Worm (Caenorhabditis elegans) whole organism, L1 larva: Measurements from ENCODE around the gene gnrr-2.

ENCODE experiments used
- C04F5.9 ChIP-seq: sonication (generic microtip); optimal IDR thresholded peaks from 2 replicates; lab custom pipeline; 2016; ENCODE audit warnings: missing genetic modification characterization, missing compliant biosample characterization
- C34B4.2 ChIP-seq: sonication (generic microtip); optimal IDR thresholded peaks from 2 replicates; lab custom pipeline; 2017; ENCODE audit warnings: mild to moderate bottlenecking, missing genetic modification characterization, missing compliant biosample characterization
- Y116A8C.19 ChIP-seq: sonication (generic microtip); optimal IDR thresholded peaks from 2 replicates; lab custom pipeline; 2016; ENCODE audit warnings: missing compliant biosample characterization, missing genetic modification characterization, borderline replicate concordance
- aha-1 ChIP-seq: fragments of 150-350 bp; optimal IDR thresholded peaks from 2 replicates; lab custom pipeline; 2014; ENCODE audit warnings: missing biosample characterization, missing genetic modification characterization
- alr-1 ChIP-seq: fragments of 200-800 bp; sonication (Bioruptor generic); optimal IDR thresholded peaks from 2 replicates; lab custom pipeline; 2018; ENCODE audit warnings: borderline replicate concordance, mild to moderate bottlenecking, missing genetic modification characterization, missing compliant biosample characterization
- aly-2 ChIP-seq: fragments of 150-350 bp; optimal IDR thresholded peaks from 2 replicates; lab custom pipeline; 2014; ENCODE audit warnings: missing biosample characterization, missing genetic modification characterization
- blmp-1 ChIP-seq: fragments of 150-350 bp; optimal IDR thresholded peaks from 2 replicates; lab custom pipeline; 2014; ENCODE audit warnings: missing biosample characterization, missing genetic modification characterization
- ceh-82 ChIP-seq, 3 experiments: fragments of 150-350 bp in 1 of 3; sonication (generic microtip) in 2 of 3; optimal IDR thresholded peaks; 2 replicates each; lab custom pipeline; 2014 to 2017; ENCODE audit warnings: missing biosample characterization in 3 of 3, missing genetic modification characterization in 3 of 3
- ceh-88 ChIP-seq: fragments of 200-800 bp; sonication (Bioruptor generic); IDR thresholded peaks from 2 replicates; pipeline ENCODE4 v1.3.6; 2022; ENCODE audit warnings: missing genetic modification characterization, missing compliant biosample characterization
- ces-1 ChIP-seq: fragments of 150-350 bp; optimal IDR thresholded peaks from 2 replicates; lab custom pipeline; 2014; ENCODE audit warnings: missing biosample characterization, missing genetic modification reagents, missing genetic modification characterization
- efl-1 ChIP-seq, 4 experiments: fragments of 150-350 bp; optimal IDR thresholded peaks in 3 of 4; peaks in 1 of 4; 1 replicate in 1 of 4; 2 replicates in 3 of 4; lab custom pipeline; 2014; ENCODE audit warnings: missing biosample characterization in 2 of 4, missing genetic modification characterization in 2 of 4, missing genetic modification reagents in 2 of 4
- elt-3 ChIP-seq, 6 experiments: fragments of 150-350 bp in 1 of 6; sonication (generic microtip); optimal IDR thresholded peaks; 2 replicates each; lab custom pipeline; 2017 to 2018; ENCODE audit warnings: missing biosample characterization in 6 of 6, missing genetic modification characterization in 6 of 6, inconsistent platforms in 1 of 6
- hlh-4 ChIP-seq: sonication (generic microtip); optimal IDR thresholded peaks from 2 replicates; lab custom pipeline; 2016; ENCODE audit warnings: mild to moderate bottlenecking, missing genetic modification characterization, missing compliant biosample characterization
- irx-1 ChIP-seq: sonication (generic microtip); optimal IDR thresholded peaks from 2 replicates; lab custom pipeline; 2016; ENCODE audit warnings: missing genetic modification characterization, missing compliant biosample characterization
- isw-1 ChIP-seq: fragments of 200-800 bp; sonication (Bioruptor generic); IDR thresholded peaks from 2 replicates; pipeline ENCODE4 v1.3.6; 2022; ENCODE audit warnings: missing genetic modification characterization, missing compliant biosample characterization
- lin-13 ChIP-seq: fragments of 150-350 bp; optimal IDR thresholded peaks from 2 replicates; lab custom pipeline; 2014; ENCODE audit warnings: missing biosample characterization, missing genetic modification reagents, missing genetic modification characterization
- lin-14 ChIP-seq: fragments of 200-800 bp; sonication (Bioruptor generic); optimal IDR thresholded peaks from 2 replicates; lab custom pipeline; 2018; ENCODE audit warnings: mild to moderate bottlenecking, missing genetic modification characterization, moderate library complexity, missing compliant biosample characterization
- lin-15B ChIP-seq: fragments of 150-350 bp; sonication (generic microtip); optimal IDR thresholded peaks from 3 replicates; lab custom pipeline; 2014; ENCODE audit warnings: missing biosample characterization, missing genetic modification characterization
- lin-39 ChIP-seq: fragments of 150-350 bp; optimal IDR thresholded peaks from 2 replicates; lab custom pipeline; 2014; ENCODE audit warnings: missing biosample characterization, missing genetic modification reagents, missing genetic modification characterization
- lir-3 ChIP-seq: sonication (generic microtip); optimal IDR thresholded peaks from 2 replicates; lab custom pipeline; 2016; ENCODE audit warnings: mild to moderate bottlenecking, missing genetic modification characterization, moderate library complexity, missing compliant biosample characterization; ENCODE audit not compliant: poor library complexity
- lsy-2 ChIP-seq, 2 experiments: fragments of 150-350 bp; optimal IDR thresholded peaks; 2 replicates each; lab custom pipeline; 2014; ENCODE audit warnings: missing biosample characterization in 2 of 2, missing genetic modification characterization in 2 of 2
- mef-2 ChIP-seq: fragments of 150-350 bp; optimal IDR thresholded peaks from 2 replicates; lab custom pipeline; 2014; ENCODE audit warnings: missing biosample characterization, missing genetic modification characterization
- nhr-12 ChIP-seq: sonication (generic microtip); optimal IDR thresholded peaks from 2 replicates; lab custom pipeline; 2017; ENCODE audit warnings: missing biosample characterization, missing genetic modification characterization
- nhr-19 ChIP-seq: fragments of 200-800 bp; sonication (Bioruptor generic); conservative IDR thresholded peaks from 2 replicates; pipeline ENCODE4 v1.3.6; 2022; ENCODE audit warnings: missing genetic modification characterization, missing compliant biosample characterization
- nhr-71 ChIP-seq: sonication (generic microtip); optimal IDR thresholded peaks from 2 replicates; lab custom pipeline; 2016; ENCODE audit warnings: mild to moderate bottlenecking, missing genetic modification characterization, moderate library complexity, missing compliant biosample characterization
- nhr-76 ChIP-seq: sonication (generic microtip); optimal IDR thresholded peaks from 2 replicates; lab custom pipeline; 2017; ENCODE audit warnings: missing biosample characterization, missing genetic modification characterization
- nhr-85 ChIP-seq: sonication (generic microtip); peaks from one replicate; lab custom pipeline; 2016; ENCODE audit warnings: missing genetic modification characterization, inconsistent platforms, missing compliant biosample characterization
- nhr-90 ChIP-seq: sonication (generic microtip); optimal IDR thresholded peaks from 2 replicates; lab custom pipeline; 2016; ENCODE audit warnings: mild to moderate bottlenecking, missing genetic modification characterization, missing compliant biosample characterization; ENCODE audit not compliant: poor library complexity
- pax-3 ChIP-seq: fragments of 200-800 bp; sonication (Bioruptor generic); optimal IDR thresholded peaks from 2 replicates; lab custom pipeline; 2018; ENCODE audit warnings: mild to moderate bottlenecking, missing genetic modification characterization, moderate library complexity, missing compliant biosample characterization
- rnt-1 ChIP-seq: sonication (generic microtip); optimal IDR thresholded peaks from 2 replicates; lab custom pipeline; 2016; ENCODE audit warnings: mild to moderate bottlenecking, missing genetic modification characterization, moderate library complexity, missing compliant biosample characterization
- sox-4 ChIP-seq: sonication (generic microtip); optimal IDR thresholded peaks from 2 replicates; lab custom pipeline; 2016; ENCODE audit warnings: missing genetic modification characterization, missing compliant biosample characterization
- sptf-1 ChIP-seq: fragments of 150-350 bp; optimal IDR thresholded peaks from 2 replicates; lab custom pipeline; 2014; ENCODE audit warnings: missing biosample characterization, missing genetic modification characterization
- swsn-7 ChIP-seq: sonication (generic microtip); optimal IDR thresholded peaks from 2 replicates; lab custom pipeline; 2016; ENCODE audit warnings: missing genetic modification characterization, missing compliant biosample characterization
- unc-130 ChIP-seq: fragments of 150-350 bp; optimal IDR thresholded peaks from 2 replicates; lab custom pipeline; 2017; ENCODE audit warnings: missing biosample characterization, missing genetic modification characterization, inconsistent platforms
- unc-86 ChIP-seq: sonication (generic microtip); optimal IDR thresholded peaks from 2 replicates; lab custom pipeline; 2016; ENCODE audit warnings: missing genetic modification characterization, missing compliant biosample characterization
- ztf-11 ChIP-seq, 2 experiments: sonication (generic microtip); optimal IDR thresholded peaks; 2 replicates each; lab custom pipeline; 2016 to 2017; ENCODE audit warnings: missing genetic modification characterization in 2 of 2, missing biosample characterization in 1 of 2, missing compliant biosample characterization in 1 of 2
- ztf-4 ChIP-seq: fragments of 150-350 bp; optimal IDR thresholded peaks from 2 replicates; lab custom pipeline; 2014; ENCODE audit warnings: missing biosample characterization, missing genetic modification characterization

Gene gnrr-2

DNA sequence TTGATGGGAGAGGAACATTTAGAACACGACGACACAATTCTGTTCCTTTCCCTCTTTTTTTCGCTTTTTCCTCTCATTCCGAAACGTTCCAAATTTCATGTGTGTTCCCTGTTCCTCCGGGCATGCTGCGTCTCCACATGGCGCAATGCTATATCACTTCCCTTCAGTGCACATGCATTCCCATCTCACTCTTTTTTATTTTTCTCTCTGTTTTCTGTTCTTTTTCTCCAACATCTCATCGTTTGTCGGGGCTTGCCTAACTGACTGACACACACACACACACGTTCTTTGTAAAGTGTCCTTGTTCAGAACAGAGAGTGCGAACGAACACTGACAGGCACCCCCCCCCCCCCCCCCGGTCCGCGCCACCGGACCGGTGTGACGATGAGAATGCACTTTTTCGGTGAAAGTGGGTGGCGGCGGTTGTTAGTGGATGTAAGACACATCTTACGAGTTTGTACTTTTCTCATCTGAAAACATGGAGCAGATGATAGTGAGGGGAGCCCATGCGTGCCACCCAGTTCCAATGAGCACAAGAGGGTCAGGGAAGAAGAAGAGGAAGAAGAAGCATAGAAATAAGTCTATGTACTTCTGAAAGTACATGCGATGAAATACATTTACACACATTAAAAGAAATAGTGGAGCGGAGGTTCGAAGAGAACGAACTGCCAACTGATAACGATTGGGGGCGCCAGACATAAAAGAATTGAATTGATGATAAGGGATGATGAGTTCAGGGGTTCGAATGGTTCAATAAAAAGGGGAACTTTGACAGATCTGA is 40.4 kb upstream of the gnrr-2 start:
- TF ChIP-seq lir-3 (tag; lab: Kevin White, UChicago) (no peak), rnt-1 (tag; lab: Kevin White, UChicago) (no peak), aly-2 (no peak), C34B4.2 (tag; lab: Kevin White, UChicago) (no peak), lin-15B (tag; lab: Kevin White, UChicago) (no peak), efl-1 (optimal IDR thresholded peaks at IDR 0.05; lab: Kevin White, UChicago) (no peak), efl-1 (GFP tag; optimal IDR thresholded peaks at IDR 0.05 in 1 of 2; lab: Kevin White, UChicago) (no peak), nhr-71 (no peak), mef-2 (no peak), sox-4 (tag; lab: Kevin White, UChicago) (no peak), nhr-12 (no peak), ztf-4 (tag; lab: Kevin White, UChicago) (no peak), ces-1 (GFP tag; lab: Kevin White, UChicago) (no peak), ceh-88 (GFP tag; lab: Robert Waterston, UW) (no peak), isw-1 (no peak), nhr-90 (tag; lab: Kevin White, UChicago) (no peak), C04F5.9 (tag; lab: Kevin White, UChicago) (no peak), blmp-1 (no peak), swsn-7 (no peak)

DNA sequence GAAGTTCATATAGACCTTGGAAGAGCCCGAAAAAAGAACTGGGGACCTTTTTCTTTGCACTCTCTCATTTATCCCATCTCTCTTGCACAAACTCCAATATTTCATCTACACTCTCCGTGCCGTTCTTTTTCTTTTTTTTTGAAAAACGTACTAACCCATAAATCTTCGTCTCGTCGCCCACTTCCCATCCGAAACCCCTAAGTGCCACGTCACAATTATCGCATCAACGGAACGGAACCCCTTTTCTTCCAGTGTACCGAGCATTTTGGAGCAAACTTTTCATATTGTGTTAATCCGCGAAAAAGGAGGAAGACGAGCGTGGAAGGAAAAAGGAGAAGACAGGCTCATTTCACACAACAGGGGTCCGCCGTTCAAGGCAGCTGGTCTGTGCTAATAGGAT is 39.5 kb upstream of the gnrr-2 start:
- TF ChIP-seq lin-13 (no peak), lin-39 (no peak), C34B4.2 (tag; lab: Kevin White, UChicago) (no peak), ceh-82 (tag; optimal IDR thresholded peaks at IDR 0.05; lab: Kevin White, UChicago) (no peak), alr-1 (tag; lab: Kevin White, UChicago) (no peak), ceh-88 (GFP tag; lab: Robert Waterston, UW) (no peak), nhr-71 (no peak), efl-1 (optimal IDR thresholded peaks at IDR 0.05; lab: Kevin White, UChicago) (no peak), efl-1 (GFP tag; optimal IDR thresholded peaks at IDR 0.05 in 1 of 2; lab: Kevin White, UChicago) (peak in 1 of 2 experiments; percentile 69), sptf-1 (no peak)

DNA sequence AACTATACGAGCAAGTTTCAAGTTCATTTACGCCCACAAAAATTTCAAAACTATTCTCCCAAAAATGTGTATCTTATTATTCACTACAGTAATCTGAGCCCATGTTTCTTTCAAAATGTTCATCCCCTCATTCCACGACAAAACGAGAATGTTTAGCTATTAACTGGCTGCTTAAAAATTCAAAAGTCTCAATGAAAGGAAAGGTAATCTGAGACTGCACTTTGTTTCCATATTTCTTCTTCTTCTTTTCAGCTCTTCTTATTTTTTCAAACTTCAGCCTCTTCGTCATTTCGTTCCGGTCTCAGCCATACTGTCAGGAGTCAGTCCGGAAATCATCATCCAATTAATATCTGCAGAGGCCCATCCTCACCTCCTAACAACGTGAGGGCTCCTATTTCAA is 36.1 kb upstream of the gnrr-2 start, which contains the start of gene unc-39:
unc-39 (plus strand) TSS at position 301 of the 400 bp plus-strand sequence.
- TF ChIP-seq Y116A8C.19 (tag; lab: Kevin White, UChicago) (no peak), isw-1 (no peak), nhr-19 (GFP tag; lab: Robert Waterston, UW) (no peak), lir-3 (tag; lab: Kevin White, UChicago) (no peak), pax-3 (no peak), ztf-11 (tag; optimal IDR thresholded peaks at IDR 0.05; lab: Kevin White, UChicago) (no peak), unc-86 (tag; lab: Kevin White, UChicago) (no peak), lsy-2 (tag; optimal IDR thresholded peaks at IDR 0.05; lab: Kevin White, UChicago) (no peak), aha-1 (tag; lab: Kevin White, UChicago) (no peak), ces-1 (GFP tag; lab: Kevin White, UChicago) (no peak), nhr-76 (tag; lab: Kevin White, UChicago) (no peak), hlh-4 (tag; lab: Kevin White, UChicago) (no peak), irx-1 (tag; lab: Kevin White, UChicago) (no peak), alr-1 (tag; lab: Kevin White, UChicago) (no peak), aly-2 (no peak), unc-130 (tag; lab: Kevin White, UChicago) (no peak), elt-3 (tag; optimal IDR thresholded peaks at IDR 0.05; lab: Kevin White, UChicago) (no peak), lin-14 (GFP tag; lab: Kevin White, UChicago) (no peak), nhr-85 (no peak)
